Fruit fly (Drosophila melanogaster) whole organism, embryonic: ENCODE data around the gene teq.
A peak's percentile ranks its signal among the peaks of the same experiment; 100 is the strongest.

Experiments used
- Atf6 ChIP-seq: fragments of 200-800 bp; sonication (Bioruptor generic); IDR thresholded peaks from 2 replicates; pipeline ENCODE4 v1.3.6; 2022; ENCODE audit warnings: missing biosample characterization, missing genetic modification characterization
- Bdp1 ChIP-seq: fragments of 200-800 bp; sonication (Bioruptor generic); optimal IDR thresholded peaks from 3 replicates; lab custom pipeline; 2016; ENCODE audit warnings: missing biosample characterization, missing genetic modification characterization
- CG10366 ChIP-seq: fragments of 200-800 bp; sonication (Bioruptor generic); IDR thresholded peaks from 2 replicates; pipeline ENCODE4 v1.3.6; 2022; ENCODE audit warnings: missing biosample characterization, missing genetic modification characterization
- CG11398 ChIP-seq: fragments of 200-800 bp; sonication (Bioruptor generic); optimal IDR thresholded peaks from 2 replicates; lab custom pipeline; 2016; ENCODE audit warnings: missing biosample characterization, missing genetic modification characterization
- CG11456 ChIP-seq: fragments of 200-800 bp; sonication (Bioruptor generic); IDR thresholded peaks from 3 replicates; pipeline ENCODE4 v1.3.6; 2022; ENCODE audit warnings: missing biosample characterization, missing genetic modification characterization
- CG12769 ChIP-seq: fragments of 200-800 bp; sonication (Bioruptor generic); optimal IDR thresholded peaks from 2 replicates; lab custom pipeline; 2019; ENCODE audit warnings: missing biosample characterization, mild to moderate bottlenecking, missing genetic modification characterization, moderate library complexity
- CG13287 ChIP-seq: fragments of 200-800 bp; sonication (Bioruptor generic); IDR thresholded peaks from 2 replicates; pipeline ENCODE4 v1.3.6; 2022; ENCODE audit warnings: missing biosample characterization, missing genetic modification characterization; ENCODE audit not compliant: partially characterized antibody
- CG13296 ChIP-seq: fragments of 200-800 bp; sonication (Bioruptor generic); optimal IDR thresholded peaks from 3 replicates; lab custom pipeline; 2018; ENCODE audit warnings: missing biosample characterization, mild to moderate bottlenecking, missing genetic modification characterization
- CG14860 ChIP-seq: fragments of 200-800 bp; sonication (Bioruptor generic); IDR thresholded peaks from 3 replicates; pipeline ENCODE4 v1.3.6; 2022; ENCODE audit warnings: missing biosample characterization, missing genetic modification characterization; ENCODE audit not compliant: partially characterized antibody
- CG15011 ChIP-seq: fragments of 200-800 bp; sonication (Bioruptor generic); optimal IDR thresholded peaks from 3 replicates; lab custom pipeline; 2018; ENCODE audit warnings: missing biosample characterization, mild to moderate bottlenecking, missing genetic modification characterization
- CG15479 ChIP-seq: fragments of 200-800 bp; sonication (Bioruptor generic); optimal IDR thresholded peaks from 3 replicates; lab custom pipeline; 2019; ENCODE audit warnings: missing biosample characterization, mild to moderate bottlenecking, missing genetic modification characterization, moderate library complexity
- CG17802 ChIP-seq: fragments of 200-800 bp; sonication (Bioruptor generic); optimal IDR thresholded peaks from 2 replicates; lab custom pipeline; 2018; ENCODE audit warnings: missing biosample characterization, mild to moderate bottlenecking, missing genetic modification characterization, moderate library complexity
- CG18619 ChIP-seq: fragments of 200-800 bp; sonication (Bioruptor generic); optimal IDR thresholded peaks from 3 replicates; lab custom pipeline; 2017; ENCODE audit warnings: missing biosample characterization, mild to moderate bottlenecking, missing genetic modification characterization
- CG32772 ChIP-seq: fragments of 200-800 bp; sonication (Bioruptor generic); IDR thresholded peaks from 2 replicates; pipeline ENCODE4 v1.3.6; 2022; ENCODE audit warnings: missing biosample characterization, missing genetic modification characterization
- CG4282 ChIP-seq: fragments of 200-800 bp; sonication (Bioruptor generic); optimal IDR thresholded peaks from 2 replicates; lab custom pipeline; 2016; ENCODE audit warnings: missing biosample characterization, missing genetic modification characterization
- CG4328 ChIP-seq: fragments of 200-800 bp; sonication (Bioruptor generic); optimal IDR thresholded peaks from 3 replicates; lab custom pipeline; 2017; ENCODE audit warnings: missing biosample characterization, missing genetic modification reagents, missing genetic modification characterization
- CG4854 ChIP-seq: fragments of 200-800 bp; sonication (Bioruptor generic); optimal IDR thresholded peaks from 2 replicates; lab custom pipeline; 2016; ENCODE audit warnings: missing biosample characterization, missing genetic modification characterization, inconsistent platforms
- CG5180 ChIP-seq: fragments of 200-800 bp; sonication (Bioruptor generic); optimal IDR thresholded peaks from 3 replicates; lab custom pipeline; 2017; ENCODE audit warnings: missing biosample characterization, missing genetic modification characterization, mild to moderate bottlenecking, moderate library complexity, missing genetic modification reagents
- Camta ChIP-seq: fragments of 200-800 bp; sonication (Bioruptor generic); optimal IDR thresholded peaks from 2 replicates; lab custom pipeline; 2016; ENCODE audit warnings: missing biosample characterization, missing genetic modification characterization
- Doc2 ChIP-seq: fragments of 200-800 bp; sonication (Bioruptor generic); IDR thresholded peaks from 2 replicates; pipeline ENCODE4 v1.3.6; 2022; ENCODE audit warnings: missing biosample characterization, missing genetic modification characterization
- Dp ChIP-seq: fragments of 200-800 bp; sonication (Bioruptor generic); optimal IDR thresholded peaks from 2 replicates; lab custom pipeline; 2018; ENCODE audit warnings: missing biosample characterization, mild to moderate bottlenecking, missing genetic modification characterization, moderate library complexity
- E2f2 ChIP-seq: fragments of 200-800 bp; sonication (Bioruptor generic); IDR thresholded peaks from 2 replicates; pipeline ENCODE4 v1.3.6; 2022; ENCODE audit warnings: missing biosample characterization, missing genetic modification characterization
- H15 ChIP-seq: fragments of 200-800 bp; sonication (Bioruptor generic); IDR thresholded peaks from 3 replicates; pipeline ENCODE4 v1.3.6; 2022; ENCODE audit warnings: missing biosample characterization, missing genetic modification characterization
- HHEX ChIP-seq: fragments of 200-800 bp; sonication (Bioruptor generic); optimal IDR thresholded peaks from 3 replicates; lab custom pipeline; 2017; ENCODE audit warnings: missing biosample characterization, mild to moderate bottlenecking, missing genetic modification characterization, missing genetic modification reagents
- HLH3B ChIP-seq: fragments of 200-800 bp; sonication (Bioruptor generic); IDR thresholded peaks from 2 replicates; pipeline ENCODE4 v1.3.6; 2022; ENCODE audit warnings: missing biosample characterization, missing genetic modification characterization
- HLH4C ChIP-seq: fragments of 200-800 bp; sonication (Bioruptor generic); IDR thresholded peaks from 3 replicates; pipeline ENCODE4 v1.3.6; 2022; ENCODE audit warnings: missing biosample characterization, missing genetic modification characterization; ENCODE audit not compliant: partially characterized antibody
- Hand ChIP-seq: fragments of 200-800 bp; sonication (Bioruptor generic); optimal IDR thresholded peaks from 2 replicates; lab custom pipeline; 2017; ENCODE audit warnings: mild to moderate bottlenecking, missing biosample characterization, missing genetic modification reagents, missing genetic modification characterization
- Lim3 ChIP-seq: fragments of 200-800 bp; sonication (Bioruptor generic); IDR thresholded peaks from 2 replicates; pipeline ENCODE4 v1.3.6; 2022; ENCODE audit warnings: missing biosample characterization, missing genetic modification characterization
- Neu2 ChIP-seq: fragments of 200-800 bp; sonication (Bioruptor generic); optimal IDR thresholded peaks from 3 replicates; lab custom pipeline; 2016; ENCODE audit warnings: missing biosample characterization, missing genetic modification characterization, borderline replicate concordance
- Six4 ChIP-seq: fragments of 200-800 bp; sonication (Bioruptor generic); optimal IDR thresholded peaks from 2 replicates; lab custom pipeline; 2016; ENCODE audit warnings: missing biosample characterization, missing genetic modification characterization
- Tbp ChIP-seq: fragments of >200 bp; optimal IDR thresholded peaks from 2 replicates; lab custom pipeline; 2018; ENCODE audit warnings: missing biosample characterization, missing genetic modification characterization
- bigmax ChIP-seq: fragments of 200-800 bp; sonication (Bioruptor generic); optimal IDR thresholded peaks from 2 replicates; lab custom pipeline; 2018; ENCODE audit warnings: missing biosample characterization, mild to moderate bottlenecking, missing genetic modification characterization
- dan ChIP-seq: fragments of 200-800 bp; sonication (Bioruptor generic); IDR thresholded peaks from 2 replicates; pipeline ENCODE4 v1.3.6; 2022; ENCODE audit warnings: missing biosample characterization, missing genetic modification characterization
- dmrt11E ChIP-seq: fragments of 200-800 bp; sonication (Bioruptor generic); optimal IDR thresholded peaks from 3 replicates; lab custom pipeline; 2018; ENCODE audit warnings: missing biosample characterization, mild to moderate bottlenecking, missing genetic modification characterization, moderate library complexity
- fd64A ChIP-seq: fragments of 200-800 bp; sonication (Bioruptor generic); optimal IDR thresholded peaks from 3 replicates; lab custom pipeline; 2018; ENCODE audit warnings: missing biosample characterization, mild to moderate bottlenecking, missing genetic modification characterization
- h ChIP-seq: fragments of >200 bp; optimal IDR thresholded peaks from 2 replicates; lab custom pipeline; 2017
- ham ChIP-seq: fragments of 200-800 bp; sonication (Bioruptor generic); IDR thresholded peaks from 2 replicates; pipeline ENCODE4 v1.3.6; 2022; ENCODE audit warnings: missing biosample characterization, missing genetic modification characterization
- insv ChIP-seq, 2 experiments: fragments of 200-800 bp; sonication (Bioruptor generic); optimal IDR thresholded peaks; 3 replicates each; lab custom pipeline; 2016 to 2018; ENCODE audit warnings: missing biosample characterization in 2 of 2, missing genetic modification characterization in 2 of 2
- kay ChIP-seq: fragments of 200-800 bp; sonication (Bioruptor generic); optimal IDR thresholded peaks from 2 replicates; lab custom pipeline; 2016; ENCODE audit warnings: missing biosample characterization, missing genetic modification characterization
- kni ChIP-seq: fragments of 200-800 bp; sonication (Bioruptor generic); optimal IDR thresholded peaks from 3 replicates; lab custom pipeline; 2017; ENCODE audit warnings: mild to moderate bottlenecking, missing biosample characterization, missing genetic modification reagents, missing genetic modification characterization
- lmd ChIP-seq: fragments of 200-800 bp; sonication (Bioruptor generic); IDR thresholded peaks from 2 replicates; pipeline ENCODE4 v1.3.6; 2022; ENCODE audit warnings: missing biosample characterization, missing genetic modification characterization
- pb ChIP-seq: fragments of 200-800 bp; sonication (Bioruptor generic); optimal IDR thresholded peaks from 3 replicates; lab custom pipeline; 2016; ENCODE audit warnings: missing biosample characterization, missing genetic modification characterization
- pho ChIP-seq: fragments of 200-800 bp; sonication (Bioruptor generic); optimal IDR thresholded peaks from 2 replicates; lab custom pipeline; 2016; ENCODE audit warnings: missing biosample characterization, missing genetic modification characterization
- rib ChIP-seq: fragments of 200-800 bp; sonication (Bioruptor generic); IDR thresholded peaks from 2 replicates; pipeline ENCODE4 v1.3.6; 2022; ENCODE audit warnings: missing biosample characterization, missing genetic modification characterization
- slbo ChIP-seq: fragments of 200-800 bp; sonication (Bioruptor generic); IDR thresholded peaks from 2 replicates; pipeline ENCODE4 v1.3.6; 2022; ENCODE audit warnings: missing biosample characterization, missing genetic modification characterization
- sqz ChIP-seq: fragments of 200-800 bp; sonication (Bioruptor generic); optimal IDR thresholded peaks from 3 replicates; lab custom pipeline; 2018; ENCODE audit warnings: missing biosample characterization, mild to moderate bottlenecking, missing genetic modification characterization
- trem ChIP-seq: fragments of 200-800 bp; optimal IDR thresholded peaks from 3 replicates; lab custom pipeline; 2019; ENCODE audit warnings: missing biosample characterization, mild to moderate bottlenecking, missing genetic modification characterization, moderate library complexity
- tup ChIP-seq: fragments of 200-800 bp; sonication (Bioruptor generic); optimal IDR thresholded peaks from 2 replicates; lab custom pipeline; 2016; ENCODE audit warnings: missing biosample characterization, mild to moderate bottlenecking, missing genetic modification characterization, moderate library complexity
- twi ChIP-seq: fragments of 200-800 bp; optimal IDR thresholded peaks from 2 replicates; lab custom pipeline; 2019; ENCODE audit warnings: missing biosample characterization, mild to moderate bottlenecking, missing genetic modification characterization, moderate library complexity
- zen2 ChIP-seq: fragments of 200-800 bp; sonication (Bioruptor generic); IDR thresholded peaks from 3 replicates; pipeline ENCODE4 v1.3.6; 2022; ENCODE audit warnings: missing biosample characterization, missing genetic modification characterization; ENCODE audit not compliant: partially characterized antibody

Gene teq

DNA sequence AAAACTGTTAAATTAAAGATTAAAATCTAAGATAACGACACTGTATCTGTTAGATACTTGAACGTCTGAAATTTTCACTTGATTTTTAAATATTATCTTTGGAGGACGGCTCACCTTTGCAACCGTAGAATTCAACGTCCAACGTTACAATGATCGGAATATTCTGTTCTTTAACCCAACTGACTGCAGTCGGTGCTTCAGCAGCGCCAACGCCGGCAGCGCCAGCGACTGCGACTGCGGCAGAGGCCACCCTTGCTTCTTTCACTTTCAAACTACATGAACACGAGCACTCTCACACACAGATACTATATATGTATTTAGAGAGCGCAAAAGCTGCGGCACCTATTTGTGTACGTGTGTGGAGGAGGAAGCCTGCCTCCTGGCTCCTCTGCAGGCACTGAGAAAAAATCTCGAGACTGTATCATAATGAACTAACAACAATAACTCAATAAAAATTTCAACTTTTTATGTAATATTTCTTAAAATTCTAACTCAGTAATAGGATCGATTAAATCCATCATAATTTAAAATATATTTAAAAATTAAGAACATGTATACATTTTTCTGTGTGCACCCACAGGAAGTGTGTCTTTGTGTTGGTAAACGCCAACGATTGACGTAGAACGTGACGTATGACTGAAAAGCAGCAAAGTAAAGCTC lies 16.9 kb upstream of the teq start (continued):
- peak; percentile 54; the same call in 1 of the 2 replicates for TF ChIP-seq Doc2
- TF ChIP-seq CG13287 (GFP tag; lab: Robert Waterston, UW): no peak
- TF ChIP-seq CG14860 (GFP tag; lab: Robert Waterston, UW): no peak
- TF ChIP-seq Dp (GFP tag; lab: Kevin White, UChicago): no peak
- peak; percentile 71 for TF ChIP-seq CG5180 (GFP tag; lab: Kevin White, UChicago)
- peak; percentile 46 for TF ChIP-seq tup (GFP tag; lab: Kevin White, UChicago)
- TF ChIP-seq Lim3: peak; percentile 31; the same call in 1 of the 2 replicates
- peak; percentile 91 for TF ChIP-seq HLH3B (GFP tag; lab: Robert Waterston, UW)
- no peak for TF ChIP-seq Neu2 (GFP tag; lab: Kevin White, UChicago)
- TF ChIP-seq CG10366 (GFP tag; lab: Robert Waterston, UW): peak; percentile 88
- peak; percentile 68 for TF ChIP-seq sqz
- no peak for TF ChIP-seq zen2 (GFP tag; lab: Robert Waterston, UW)
- TF ChIP-seq HLH4C (GFP tag; lab: Robert Waterston, UW): no peak
- peak; percentile 90 for TF ChIP-seq CG32772 (GFP tag; lab: Robert Waterston, UW)
- peak in 1 of 2 experiments; percentile 60 for TF ChIP-seq insv (GFP tag; optimal IDR thresholded peaks at IDR 0.05; lab: Kevin White, UChicago)
- TF ChIP-seq ham (GFP tag; lab: Robert Waterston, UW): no peak
- peak; percentile 96 for TF ChIP-seq Hand (GFP tag; lab: Kevin White, UChicago)
- peak; percentile 93 for TF ChIP-seq Atf6 (GFP tag; lab: Robert Waterston, UW)
- no peak for TF ChIP-seq dan (GFP tag; lab: Robert Waterston, UW)
- no peak for TF ChIP-seq CG4282
- TF ChIP-seq trem (tag; lab: Kevin White, UChicago): peak; percentile 82
- TF ChIP-seq CG15011 (GFP tag; lab: Kevin White, UChicago): peak; percentile 83
- TF ChIP-seq bigmax (GFP tag; lab: Kevin White, UChicago): no peak
- TF ChIP-seq slbo: peak; percentile 95
- peak; percentile 85 for TF ChIP-seq rib (GFP tag; lab: Robert Waterston, UW)
- TF ChIP-seq fd64A: peak; percentile 58
- TF ChIP-seq pho (GFP tag; lab: Kevin White, UChicago): peak; percentile 67
- peak; percentile 87 for TF ChIP-seq CG11456 (GFP tag; lab: Robert Waterston, UW)
- TF ChIP-seq CG4854 (GFP tag; lab: Kevin White, UChicago): peak; percentile 80
- peak; percentile 87 for TF ChIP-seq CG12769 (tag; lab: Kevin White, UChicago)
- TF ChIP-seq twi: peak; percentile 85
- TF ChIP-seq CG15479 (GFP tag; lab: Kevin White, UChicago): no peak
- no peak for TF ChIP-seq h
- TF ChIP-seq H15 (GFP tag; lab: Robert Waterston, UW): peak; percentile 84
- peak; percentile 91 for TF ChIP-seq CG13296 (GFP tag; lab: Kevin White, UChicago)
- TF ChIP-seq pb: no peak
- peak; percentile 87 for TF ChIP-seq CG4328 (GFP tag; lab: Kevin White, UChicago)
- TF ChIP-seq CG17802 (tag; lab: Kevin White, UChicago): peak; percentile 61
- peak; percentile 53 for TF ChIP-seq Camta (GFP tag; lab: Kevin White, UChicago)
- TF ChIP-seq dmrt11E: peak; percentile 86
- TF ChIP-seq Tbp: no peak
- TF ChIP-seq Bdp1 (GFP tag; lab: Kevin White, UChicago): peak; percentile 30
- peak; percentile 87 for TF ChIP-seq CG18619 (GFP tag; lab: Kevin White, UChicago)
- peak; percentile 90 for TF ChIP-seq lmd (GFP tag; lab: Robert Waterston, UW)
- TF ChIP-seq kni (GFP tag; lab: Kevin White, UChicago): peak; percentile 23
- peak; percentile 85 for TF ChIP-seq Six4
- TF ChIP-seq kay (GFP tag; lab: Kevin White, UChicago): peak; percentile 77
- TF ChIP-seq HHEX (GFP tag; lab: Kevin White, UChicago): peak; percentile 90
- TF ChIP-seq E2f2 (GFP tag; lab: Robert Waterston, UW): peak; percentile 70
- peak; percentile 6 for TF ChIP-seq CG11398
